Fruit fly (Drosophila melanogaster) whole organism, embryonic: ENCODE results near the gene Ir21a.

Source experiments
- BtbVII ChIP-seq: fragments of 200-800 bp; sonication (Bioruptor generic); optimal IDR thresholded peaks from 3 replicates; lab custom pipeline; 2017; ENCODE audit warnings: missing biosample characterization, mild to moderate bottlenecking, missing genetic modification characterization
- CG11456 ChIP-seq: fragments of 200-800 bp; sonication (Bioruptor generic); IDR thresholded peaks from 3 replicates; pipeline ENCODE4 v1.3.6; 2022; ENCODE audit warnings: missing biosample characterization, missing genetic modification characterization
- CG1233 ChIP-seq: fragments of 200-800 bp; sonication (Bioruptor generic); optimal IDR thresholded peaks from 4 replicates; lab custom pipeline; 2018; ENCODE audit warnings: missing biosample characterization, mild to moderate bottlenecking, missing genetic modification characterization
- CG12744 ChIP-seq: fragments of 200-800 bp; sonication (Bioruptor generic); optimal IDR thresholded peaks from 2 replicates; lab custom pipeline; 2016; ENCODE audit warnings: missing biosample characterization, missing genetic modification characterization
- CG15479 ChIP-seq: fragments of 200-800 bp; sonication (Bioruptor generic); optimal IDR thresholded peaks from 3 replicates; lab custom pipeline; 2019; ENCODE audit warnings: missing biosample characterization, mild to moderate bottlenecking, missing genetic modification characterization, moderate library complexity
- CG15601 ChIP-seq: fragments of 200-800 bp; sonication (Bioruptor generic); optimal IDR thresholded peaks from 3 replicates; lab custom pipeline; 2019; ENCODE audit warnings: missing biosample characterization, mild to moderate bottlenecking, missing genetic modification characterization, moderate library complexity
- CG16813 ChIP-seq: fragments of 200-800 bp; sonication (Bioruptor generic); IDR thresholded peaks from 3 replicates; pipeline ENCODE4 v1.3.6; 2022; ENCODE audit warnings: missing biosample characterization, missing genetic modification characterization; ENCODE audit not compliant: partially characterized antibody
- CG17328 ChIP-seq: fragments of 200-800 bp; sonication (Bioruptor generic); IDR thresholded peaks from 2 replicates; pipeline ENCODE4 v1.3.6; 2022; ENCODE audit warnings: missing biosample characterization, missing genetic modification characterization
- CG17802 ChIP-seq: fragments of 200-800 bp; sonication (Bioruptor generic); optimal IDR thresholded peaks from 2 replicates; lab custom pipeline; 2018; ENCODE audit warnings: missing biosample characterization, mild to moderate bottlenecking, missing genetic modification characterization, moderate library complexity
- CG2120 ChIP-seq: fragments of 200-800 bp; sonication (Bioruptor generic); optimal IDR thresholded peaks from 3 replicates; lab custom pipeline; 2016; ENCODE audit warnings: missing biosample characterization, missing genetic modification characterization
- CG2199 ChIP-seq: fragments of 200-800 bp; sonication (Bioruptor generic); IDR thresholded peaks from 3 replicates; pipeline ENCODE4 v1.3.6; 2022; ENCODE audit warnings: missing biosample characterization, missing genetic modification characterization
- CG30020 ChIP-seq: fragments of 200-800 bp; optimal IDR thresholded peaks from 2 replicates; lab custom pipeline; 2019; ENCODE audit warnings: missing biosample characterization, mild to moderate bottlenecking, missing genetic modification characterization, moderate library complexity
- CG4282 ChIP-seq: fragments of 200-800 bp; sonication (Bioruptor generic); optimal IDR thresholded peaks from 2 replicates; lab custom pipeline; 2016; ENCODE audit warnings: missing biosample characterization, missing genetic modification characterization
- CG4404 ChIP-seq: fragments of 200-800 bp; sonication (Bioruptor generic); IDR thresholded peaks from 2 replicates; pipeline ENCODE4 v1.3.6; 2022; ENCODE audit warnings: missing biosample characterization, missing genetic modification characterization
- CG5180 ChIP-seq: fragments of 200-800 bp; sonication (Bioruptor generic); optimal IDR thresholded peaks from 3 replicates; lab custom pipeline; 2017; ENCODE audit warnings: missing biosample characterization, missing genetic modification characterization, mild to moderate bottlenecking, moderate library complexity, missing genetic modification reagents
- CG5245 ChIP-seq: fragments of 200-800 bp; sonication (Bioruptor generic); optimal IDR thresholded peaks from 3 replicates; lab custom pipeline; 2016; ENCODE audit warnings: missing biosample characterization, missing genetic modification characterization
- CG7839 ChIP-seq: fragments of 200-800 bp; sonication (Bioruptor generic); optimal IDR thresholded peaks from 3 replicates; lab custom pipeline; 2018; ENCODE audit warnings: missing biosample characterization, mild to moderate bottlenecking, missing genetic modification characterization, moderate library complexity
- CTCF ChIP-seq: fragments of 200-800 bp; sonication (Bioruptor generic); optimal IDR thresholded peaks from 2 replicates; lab custom pipeline; 2017; ENCODE audit warnings: missing biosample characterization, mild to moderate bottlenecking, missing genetic modification characterization, moderate library complexity
- Dbx ChIP-seq: fragments of 200-800 bp; sonication (Bioruptor generic); IDR thresholded peaks from 3 replicates; pipeline ENCODE4 v1.3.6; 2022; ENCODE audit warnings: missing biosample characterization, missing genetic modification characterization
- Eip74EF ChIP-seq, 2 experiments: fragments of 200-800 bp in 1 of 2; fragments of >200 bp in 1 of 2; sonication (Bioruptor generic) in 1 of 2; optimal IDR thresholded peaks; 2 replicates each; lab custom pipeline; 2017 to 2019; ENCODE audit warnings: missing biosample characterization in 2 of 2, missing genetic modification characterization in 2 of 2, mild to moderate bottlenecking in 1 of 2, moderate library complexity in 1 of 2
- GATAe ChIP-seq: fragments of 200-800 bp; sonication (Bioruptor generic); conservative IDR thresholded peaks from 2 replicates; pipeline ENCODE4 v1.3.6; 2022; ENCODE audit warnings: missing biosample characterization, missing genetic modification characterization
- HLH3B ChIP-seq: fragments of 200-800 bp; sonication (Bioruptor generic); IDR thresholded peaks from 2 replicates; pipeline ENCODE4 v1.3.6; 2022; ENCODE audit warnings: missing biosample characterization, missing genetic modification characterization
- Hand ChIP-seq: fragments of 200-800 bp; sonication (Bioruptor generic); optimal IDR thresholded peaks from 2 replicates; lab custom pipeline; 2017; ENCODE audit warnings: mild to moderate bottlenecking, missing biosample characterization, missing genetic modification reagents, missing genetic modification characterization
- Hmx ChIP-seq: fragments of 200-800 bp; sonication (Bioruptor generic); optimal IDR thresholded peaks from 2 replicates; lab custom pipeline; 2016; ENCODE audit warnings: missing biosample characterization, missing genetic modification characterization
- Hr78 ChIP-seq, 2 experiments: fragments of 200-800 bp in 1 of 2; fragments of >200 bp in 1 of 2; sonication (Bioruptor generic) in 1 of 2; optimal IDR thresholded peaks; 2 replicates each; lab custom pipeline; 2017 to 2019; ENCODE audit warnings: missing biosample characterization in 2 of 2, missing genetic modification characterization in 2 of 2, mild to moderate bottlenecking in 1 of 2, moderate library complexity in 1 of 2
- Meics ChIP-seq: fragments of 200-800 bp; sonication (Bioruptor generic); optimal IDR thresholded peaks from 2 replicates; lab custom pipeline; 2017; ENCODE audit warnings: missing biosample characterization, mild to moderate bottlenecking, missing genetic modification characterization
- Oli ChIP-seq: fragments of 200-800 bp; sonication (Bioruptor generic); optimal IDR thresholded peaks from 2 replicates; lab custom pipeline; 2018; ENCODE audit warnings: missing biosample characterization, mild to moderate bottlenecking, missing genetic modification characterization, moderate library complexity
- PHDP ChIP-seq: fragments of 200-800 bp; sonication (Bioruptor generic); optimal IDR thresholded peaks from 3 replicates; lab custom pipeline; 2018; ENCODE audit warnings: missing biosample characterization, mild to moderate bottlenecking, missing genetic modification characterization, moderate library complexity
- ac ChIP-seq: fragments of 200-800 bp; sonication (Bioruptor generic); optimal IDR thresholded peaks from 3 replicates; lab custom pipeline; 2017; ENCODE audit warnings: missing biosample characterization, mild to moderate bottlenecking, missing genetic modification characterization
- ara ChIP-seq: fragments of 200-800 bp; sonication (Bioruptor generic); IDR thresholded peaks from 2 replicates; pipeline ENCODE4 v1.3.6; 2022; ENCODE audit warnings: missing biosample characterization, missing genetic modification characterization
- ase ChIP-seq: fragments of 200-800 bp; sonication (Bioruptor generic); IDR thresholded peaks from 3 replicates; pipeline ENCODE4 v1.3.6; 2022; ENCODE audit warnings: missing biosample characterization, missing genetic modification characterization
- bigmax ChIP-seq: fragments of 200-800 bp; sonication (Bioruptor generic); optimal IDR thresholded peaks from 2 replicates; lab custom pipeline; 2018; ENCODE audit warnings: missing biosample characterization, mild to moderate bottlenecking, missing genetic modification characterization
- btn ChIP-seq: fragments of 200-800 bp; sonication (Bioruptor generic); optimal IDR thresholded peaks from 2 replicates; lab custom pipeline; 2016; ENCODE audit warnings: missing biosample characterization, missing genetic modification characterization
- cg ChIP-seq: fragments of 200-800 bp; sonication (Bioruptor generic); optimal IDR thresholded peaks from 3 replicates; lab custom pipeline; 2019; ENCODE audit warnings: missing biosample characterization, mild to moderate bottlenecking, missing genetic modification characterization, moderate library complexity
- chn ChIP-seq: fragments of 200-800 bp; sonication (Bioruptor generic); optimal IDR thresholded peaks from 2 replicates; lab custom pipeline; 2016; ENCODE audit warnings: missing biosample characterization, missing genetic modification characterization
- eyg ChIP-seq: fragments of 200-800 bp; sonication (Bioruptor generic); optimal IDR thresholded peaks from 3 replicates; lab custom pipeline; 2016; ENCODE audit warnings: missing biosample characterization, missing genetic modification characterization
- gcm ChIP-seq: fragments of 200-800 bp; sonication (Bioruptor generic); optimal IDR thresholded peaks from 2 replicates; lab custom pipeline; 2019; ENCODE audit warnings: missing biosample characterization, mild to moderate bottlenecking, missing genetic modification characterization, moderate library complexity
- h ChIP-seq: fragments of >200 bp; optimal IDR thresholded peaks from 2 replicates; lab custom pipeline; 2017
- lbe ChIP-seq: fragments of 200-800 bp; sonication (Bioruptor generic); optimal IDR thresholded peaks from 2 replicates; lab custom pipeline; 2016; ENCODE audit warnings: missing biosample characterization, mild to moderate bottlenecking, missing genetic modification characterization
- lola ChIP-seq, 3 experiments: fragments of >200 bp in 2 of 3; fragments of 200-800 bp in 1 of 3; sonication (Bioruptor generic) in 1 of 3; optimal IDR thresholded peaks; 2 replicates each; lab custom pipeline; 2017 to 2019; ENCODE audit warnings: missing biosample characterization in 3 of 3, missing genetic modification characterization in 3 of 3, mild to moderate bottlenecking in 1 of 3, moderate library complexity in 1 of 3
- pzg ChIP-seq: fragments of 200-800 bp; sonication (Bioruptor generic); optimal IDR thresholded peaks from 3 replicates; lab custom pipeline; 2018; ENCODE audit warnings: missing biosample characterization, mild to moderate bottlenecking, missing genetic modification characterization, moderate library complexity
- scrt ChIP-seq: fragments of 200-800 bp; sonication (Bioruptor generic); optimal IDR thresholded peaks from 2 replicates; lab custom pipeline; 2018; ENCODE audit warnings: missing biosample characterization, mild to moderate bottlenecking, missing genetic modification characterization, moderate library complexity
- sens ChIP-seq: fragments of 200-800 bp; sonication (Bioruptor generic); peaks from one replicate; lab custom pipeline; 2016; ENCODE audit warnings: missing biosample characterization, missing genetic modification characterization
- ttk ChIP-seq: fragments of 200-800 bp; sonication (Bioruptor generic); IDR thresholded peaks from 2 replicates; pipeline ENCODE4 v2.1.2; 2022; ENCODE audit warnings: missing biosample characterization, missing genetic modification characterization
- twi ChIP-seq: fragments of 200-800 bp; optimal IDR thresholded peaks from 2 replicates; lab custom pipeline; 2019; ENCODE audit warnings: missing biosample characterization, mild to moderate bottlenecking, missing genetic modification characterization, moderate library complexity
- unc-4 ChIP-seq: fragments of 200-800 bp; sonication (Bioruptor generic); IDR thresholded peaks from 2 replicates; pipeline ENCODE4 v1.3.6; 2022; ENCODE audit warnings: missing biosample characterization, missing genetic modification characterization; ENCODE audit not compliant: partially characterized antibody
- usp ChIP-seq: fragments of >200 bp; optimal IDR thresholded peaks from 2 replicates; lab custom pipeline; 2017; ENCODE audit warnings: missing biosample characterization, missing genetic modification characterization
- vvl ChIP-seq: fragments of 200-800 bp; sonication (Bioruptor generic); IDR thresholded peaks from 2 replicates; pipeline ENCODE4 v1.3.6; 2022; ENCODE audit warnings: missing biosample characterization, missing genetic modification characterization
- yki ChIP-seq: fragments of >200 bp; optimal IDR thresholded peaks from 3 replicates; lab custom pipeline; 2018
- zen2 ChIP-seq: fragments of 200-800 bp; sonication (Bioruptor generic); IDR thresholded peaks from 3 replicates; pipeline ENCODE4 v1.3.6; 2022; ENCODE audit warnings: missing biosample characterization, missing genetic modification characterization; ENCODE audit not compliant: partially characterized antibody

The Ir21a gene

DNA sequence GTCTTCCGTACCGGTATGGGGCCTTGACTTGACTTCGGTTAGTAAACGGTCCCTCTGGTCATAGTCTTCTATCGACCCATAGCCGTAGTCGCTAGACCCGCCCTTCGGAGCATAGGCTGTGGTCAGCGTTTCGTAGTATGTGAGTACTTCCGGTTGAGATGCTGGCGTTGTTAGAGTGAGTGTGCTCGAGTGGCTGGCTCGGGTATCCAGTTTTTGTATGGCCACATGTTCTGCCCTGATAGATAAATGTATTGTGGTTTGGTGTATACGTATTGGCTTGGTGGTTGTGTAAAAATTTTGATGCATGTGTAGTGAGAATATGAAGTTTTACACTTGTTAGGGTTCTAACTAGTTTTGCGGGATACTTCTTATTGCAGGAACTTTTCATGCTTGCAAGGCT is 9.1 kb upstream of the Ir21a start:
- peak; percentile 55 for TF ChIP-seq cg
- TF ChIP-seq Eip74EF (GFP tag; optimal IDR thresholded peaks at IDR 0.05; lab: Kevin White, UChicago) = peak in 1 of 2 experiments; percentile 11
- TF ChIP-seq ara (GFP tag; lab: Robert Waterston, UW) = 0 out of 2 replicates have a peak, but pooled peaks have one; percentile 23
- TF ChIP-seq PHDP (tag; lab: Kevin White, UChicago) = no peak
- peak; percentile 42 for TF ChIP-seq twi (tag; lab: Kevin White, UChicago)
- TF ChIP-seq vvl (GFP tag; lab: Robert Waterston, UW) = no peak
- no peak for TF ChIP-seq CG5245 (GFP tag; lab: Kevin White, UChicago)
- peak; percentile 76; the same call in 2 of the 3 replicates for TF ChIP-seq CG2199 (GFP tag; lab: Robert Waterston, UW)
- no peak for TF ChIP-seq CG4282
- peak; percentile 6 for TF ChIP-seq gcm (GFP tag; lab: Kevin White, UChicago)
- TF ChIP-seq, all 482 proteins: peak for 6

- TF ChIP-seq CG30020 (tag; lab: Kevin White, UChicago) (no peak), scrt (GFP tag; lab: Kevin White, UChicago) (no peak), lbe (no peak), Hmx (no peak), CG4404 (GFP tag; lab: Robert Waterston, UW) (no peak), h (lab: Kevin White, UChicago) (no peak), pzg (GFP tag; lab: Kevin White, UChicago) (peak; percentile 23), bigmax (GFP tag; lab: Kevin White, UChicago) (no peak), CG16813 (GFP tag; lab: Robert Waterston, UW) (peak; percentile 42; the same call in 2 of the 3 replicates), ac (GFP tag; lab: Kevin White, UChicago) (no peak), CG17802 (tag; lab: Kevin White, UChicago) (no peak), CG7839 (tag; lab: Kevin White, UChicago) (no peak), yki (lab: Kevin White, UChicago) (no peak), Hand (GFP tag; lab: Kevin White, UChicago) (no peak), Dbx (no peak), CG5180 (GFP tag; lab: Kevin White, UChicago) (peak; percentile 8), unc-4 (GFP tag; lab: Robert Waterston, UW) (0 out of 2 replicates have a peak, but pooled peaks have one; percentile 36), CTCF (no peak), BtbVII (no peak), GATAe (GFP tag; lab: Robert Waterston, UW) (no peak), Oli (tag; lab: Kevin White, UChicago) (no peak), zen2 (GFP tag; lab: Robert Waterston, UW) (peak; percentile 52; the same call in 2 of the 3 replicates), lola (GFP tag; optimal IDR thresholded peaks at IDR 0.05; lab: Kevin White, UChicago) (no peak), CG1233 (GFP tag; lab: Kevin White, UChicago) (no peak), CG15601 (tag; lab: Kevin White, UChicago) (no peak), CG11456 (GFP tag; lab: Robert Waterston, UW) (no peak), Hr78 (GFP tag; optimal IDR thresholded peaks at IDR 0.05; lab: Kevin White, UChicago) (no peak), ttk (GFP tag; lab: Robert Waterston, UW) (no peak), ase (GFP tag; lab: Robert Waterston, UW) (no peak), CG15479 (GFP tag; lab: Kevin White, UChicago) (no peak), CG12744 (GFP tag; lab: Kevin White, UChicago) (no peak), usp (GFP tag; lab: Kevin White, UChicago) (no peak), chn (no peak), CG17328 (no peak), sens (GFP tag; lab: Kevin White, UChicago) (peak; percentile 86), Meics (GFP tag; lab: Kevin White, UChicago) (no peak), HLH3B (no peak), CG5245 (GFP tag; lab: Kevin White, UChicago) (no peak), eyg (no peak), btn (GFP tag; lab: Kevin White, UChicago) (no peak), CG2120 (GFP tag; lab: Kevin White, UChicago) (no peak)
Measured at dm6 chr2L:21587-21986, 3.4 kb downstream of the Ir21a start.
